Fruit fly (Drosophila melanogaster) whole organism: Measurements from ENCODE around the gene Vps39.

Experiments used
- CG8478 ChIP-seq: fragments of >200 bp; optimal IDR thresholded peaks from 2 replicates; lab custom pipeline; 2018; ENCODE audit warnings: inconsistent platforms
- Dll ChIP-seq: fragments of >200 bp; optimal IDR thresholded peaks from 2 replicates; lab custom pipeline; 2017
- EcR ChIP-seq, 2 experiments: fragments of >200 bp; optimal IDR thresholded peaks; 2 replicates each; lab custom pipeline; 2017; ENCODE audit warnings: missing biosample characterization in 2 of 2, missing genetic modification characterization in 2 of 2, missing genetic modification reagents in 2 of 2
- pan ChIP-seq: fragments of >200 bp; optimal IDR thresholded peaks from 2 replicates; lab custom pipeline; 2017
- usp ChIP-seq: fragments of >200 bp; optimal IDR thresholded peaks from 2 replicates; lab custom pipeline; 2017; ENCODE audit warnings: missing biosample characterization, missing genetic modification characterization, mixed read lengths

dm6 chr3R:18223434-18223833 is 50.8 kb downstream of the Vps39 start, which contains the start of the genes mTerf5 and Non3:
- TF ChIP-seq EcR (GFP tag; optimal IDR thresholded peaks at IDR 0.05; lab: Kevin White, UChicago) (no peak), usp (no peak), pan (lab: Kevin White, UChicago) (no peak), CG8478 (lab: Kevin White, UChicago) (no peak), Dll (lab: Kevin White, UChicago) (no peak)
